Worm (Caenorhabditis elegans) whole organism, young adult: ENCODE measurements around the gene C41H7.9.

ENCODE experiments used
- C06A6.2 ChIP-seq: fragments of 200-800 bp; sonication (Bioruptor generic); conservative IDR thresholded peaks from 2 replicates; pipeline ENCODE4 v1.3.6; 2022; ENCODE audit warnings: missing genetic modification characterization, missing compliant biosample characterization
- F10E7.11 ChIP-seq: sonication (generic microtip); optimal IDR thresholded peaks from 2 replicates; lab custom pipeline; 2017; ENCODE audit warnings: mild to moderate bottlenecking, missing genetic modification characterization, moderate library complexity, missing compliant biosample characterization
- F57C9.4 ChIP-seq: sonication (generic microtip); optimal IDR thresholded peaks from 2 replicates; lab custom pipeline; 2017; ENCODE audit warnings: mild to moderate bottlenecking, missing genetic modification characterization, missing compliant biosample characterization
- K12H6.12 ChIP-seq: fragments of 200-800 bp; sonication (Bioruptor generic); optimal IDR thresholded peaks from 2 replicates; lab custom pipeline; 2018; ENCODE audit warnings: mild to moderate bottlenecking, missing genetic modification characterization, missing compliant biosample characterization
- T26A5.8 ChIP-seq: sonication (generic microtip); optimal IDR thresholded peaks from 2 replicates; lab custom pipeline; 2016; ENCODE audit warnings: missing genetic modification characterization, missing compliant biosample characterization
- Y53F4B.3 ChIP-seq: fragments of 200-800 bp; sonication (Bioruptor generic); IDR thresholded peaks from 2 replicates; pipeline ENCODE4 v1.3.6; 2022; ENCODE audit warnings: missing genetic modification reagents, missing genetic modification characterization, missing compliant biosample characterization
- Y53G8AR.9 ChIP-seq: fragments of 200-800 bp; sonication (Bioruptor generic); conservative IDR thresholded peaks from 2 replicates; pipeline ENCODE4 v1.3.6; 2022; ENCODE audit warnings: missing genetic modification reagents, missing genetic modification characterization, missing compliant biosample characterization
- Y67H2A.10 ChIP-seq: fragments of 200-800 bp; sonication (Bioruptor generic); conservative IDR thresholded peaks from 2 replicates; pipeline ENCODE4 v1.3.6; 2022; ENCODE audit warnings: missing genetic modification reagents, missing genetic modification characterization, missing compliant biosample characterization
- Y95B8A.8 ChIP-seq: fragments of 200-800 bp; sonication (Bioruptor generic); IDR thresholded peaks from 2 replicates; pipeline ENCODE4 v1.3.6; 2022; ENCODE audit warnings: missing genetic modification reagents, missing genetic modification characterization, missing compliant biosample characterization
- aptf-3 ChIP-seq: fragments of 200-800 bp; sonication (Bioruptor generic); IDR thresholded peaks from 2 replicates; pipeline ENCODE4 v1.3.6; 2022; ENCODE audit warnings: missing genetic modification characterization, missing compliant biosample characterization
- athp-1 ChIP-seq: sonication (generic microtip); optimal IDR thresholded peaks from 2 replicates; lab custom pipeline; 2017; ENCODE audit warnings: mild to moderate bottlenecking, missing genetic modification characterization, missing compliant biosample characterization
- attf-3 ChIP-seq: fragments of 200-800 bp; sonication (Bioruptor generic); conservative IDR thresholded peaks from 2 replicates; pipeline ENCODE4 v1.3.6; 2022; ENCODE audit warnings: missing genetic modification reagents, missing genetic modification characterization, missing compliant biosample characterization
- attf-5 ChIP-seq: fragments of 200-800 bp; sonication (Bioruptor generic); optimal IDR thresholded peaks from 2 replicates; lab custom pipeline; 2018; ENCODE audit warnings: mild to moderate bottlenecking, missing genetic modification characterization, missing compliant biosample characterization
- bed-1 ChIP-seq: fragments of 200-800 bp; sonication (Bioruptor generic); IDR thresholded peaks from 2 replicates; pipeline ENCODE4 v1.3.6; 2022; ENCODE audit warnings: missing genetic modification reagents, missing genetic modification characterization, missing compliant biosample characterization
- hlh-12 ChIP-seq: sonication (generic microtip); optimal IDR thresholded peaks from 2 replicates; lab custom pipeline; 2016; ENCODE audit warnings: missing genetic modification characterization, missing compliant biosample characterization
- hlh-26 ChIP-seq: fragments of 200-800 bp; sonication (Bioruptor generic); conservative IDR thresholded peaks from 2 replicates; pipeline ENCODE4 v1.3.6; 2022; ENCODE audit warnings: missing genetic modification reagents, missing genetic modification characterization, missing compliant biosample characterization
- hmg-1.2 ChIP-seq: fragments of 200-800 bp; sonication (Bioruptor generic); IDR thresholded peaks from 2 replicates; pipeline ENCODE4 v1.3.6; 2022; ENCODE audit warnings: missing genetic modification reagents, missing genetic modification characterization, missing compliant biosample characterization
- hmg-20 ChIP-seq: fragments of 200-800 bp; sonication (Bioruptor generic); IDR thresholded peaks from 2 replicates; pipeline ENCODE4 v1.3.6; 2022; ENCODE audit warnings: missing genetic modification reagents, missing genetic modification characterization, missing compliant biosample characterization
- lin-35 ChIP-seq, 3 experiments: fragments of 150-350 bp in 2 of 3; sonication (generic microtip) in 1 of 3; optimal IDR thresholded peaks; 2 replicates each; lab custom pipeline; 2014 to 2018; ENCODE audit warnings: missing biosample characterization in 3 of 3, missing genetic modification characterization in 3 of 3, missing genetic modification reagents in 3 of 3
- madf-3 ChIP-seq: fragments of 200-800 bp; sonication (Bioruptor generic); IDR thresholded peaks from 2 replicates; pipeline ENCODE4 v1.3.6; 2022; ENCODE audit warnings: missing genetic modification reagents, missing genetic modification characterization, missing compliant biosample characterization
- mxl-1 ChIP-seq: sonication (generic microtip); optimal IDR thresholded peaks from 2 replicates; lab custom pipeline; 2016; ENCODE audit warnings: missing genetic modification characterization, missing compliant biosample characterization
- nhr-90 ChIP-seq: sonication (generic microtip); optimal IDR thresholded peaks from 2 replicates; lab custom pipeline; 2016; ENCODE audit warnings: missing genotype, mild to moderate bottlenecking, missing genetic modification characterization, missing compliant biosample characterization
- pha-4 ChIP-seq: fragments of 150-350 bp; sonication (generic microtip); optimal IDR thresholded peaks from 2 replicates; lab custom pipeline; 2014; ENCODE audit warnings: missing biosample characterization, missing genetic modification reagents, missing genetic modification characterization
- rcor-1 ChIP-seq: fragments of 200-800 bp; sonication (Bioruptor generic); IDR thresholded peaks from 2 replicates; pipeline ENCODE4 v1.3.6; 2022; ENCODE audit warnings: missing genetic modification reagents, missing genetic modification characterization, missing compliant biosample characterization
- repo-1 ChIP-seq: sonication (generic microtip); optimal IDR thresholded peaks from 2 replicates; lab custom pipeline; 2017; ENCODE audit warnings: mild to moderate bottlenecking, missing genetic modification characterization, missing compliant biosample characterization
- snpc-1.1 ChIP-seq: sonication (generic microtip); optimal IDR thresholded peaks from 2 replicates; lab custom pipeline; 2017; ENCODE audit warnings: missing genetic modification characterization, mild to moderate bottlenecking, missing compliant biosample characterization, antibody characterized with exemption, moderate library complexity, missing genotype, missing genetic modification reagents; ENCODE audit not compliant: insufficient read depth
- snpc-4 ChIP-seq, 5 experiments: fragments of 150-350 bp in 1 of 5; sonication (generic microtip) in 4 of 5; optimal IDR thresholded peaks; 2 replicates each; lab custom pipeline; 2014 to 2018; ENCODE audit warnings: missing genetic modification characterization in 5 of 5, missing biosample characterization in 3 of 5, antibody characterized with exemption in 2 of 5, mild to moderate bottlenecking in 2 of 5, missing compliant biosample characterization in 2 of 5, missing genotype in 2 of 5, moderate library complexity in 2 of 5, missing genetic modification reagents in 1 of 5
- sptf-2 ChIP-seq: fragments of 200-800 bp; sonication (Bioruptor generic); optimal IDR thresholded peaks from 2 replicates; lab custom pipeline; 2018; ENCODE audit warnings: mild to moderate bottlenecking, missing genetic modification characterization, missing compliant biosample characterization
- tbx-9 ChIP-seq: sonication (generic microtip); optimal IDR thresholded peaks from 2 replicates; lab custom pipeline; 2016; ENCODE audit warnings: borderline replicate concordance, missing genetic modification characterization, inconsistent platforms, missing compliant biosample characterization
- unc-62 ChIP-seq: fragments of 150-350 bp; optimal IDR thresholded peaks from 2 replicates; lab custom pipeline; 2014; ENCODE audit warnings: missing biosample characterization, missing genetic modification reagents, missing genetic modification characterization

Gene C41H7.9

ce11 chrII:3024655-3025054 is 12.6 kb upstream of the C41H7.9 start:
- TF ChIP-seq Y53F4B.3 (GFP tag; lab: Robert Waterston, UW), result no peak
- no peak for TF ChIP-seq attf-3 (GFP tag; lab: Robert Waterston, UW)
- TF ChIP-seq, all 124 proteins: peak for 0

- TF ChIP-seq rcor-1 (GFP tag; lab: Robert Waterston, UW) (no peak), tbx-9 (tag; lab: Kevin White, UChicago) (no peak), snpc-1.1 (peak; percentile 10), snpc-4 (GFP tag; optimal IDR thresholded peaks at IDR 0.05; lab: Kevin White, UChicago) (no peak), snpc-4 (tag; optimal IDR thresholded peaks at IDR 0.05; lab: Kevin White, UChicago) (peak in 2 of 4 experiments; percentile 69 to 76), hmg-1.2 (GFP tag; lab: Robert Waterston, UW) (peak; percentile 39), C06A6.2 (GFP tag; lab: Robert Waterston, UW) (no peak), sptf-2 (GFP tag; lab: Kevin White, UChicago) (no peak), T26A5.8 (tag; lab: Kevin White, UChicago) (no peak), hlh-26 (no peak)
- TF ChIP-seq, all 124 proteins: peak for 3
These were observed 11.4 kb upstream of the C41H7.9 start, which contains the start of gene clec-2 for ce11 chrII:3023381-3023935. Gene clec-2, minus strand, starts transcription at chrII:3023431.

- TF ChIP-seq bed-1 (no peak), madf-3 (GFP tag; lab: Robert Waterston, UW) (no peak), mxl-1 (tag; lab: Kevin White, UChicago) (no peak), hmg-20 (no peak), hlh-12 (tag; lab: Kevin White, UChicago) (no peak), Y53G8AR.9 (GFP tag; lab: Robert Waterston, UW) (no peak), K12H6.12 (tag; lab: Kevin White, UChicago) (no peak), lin-35 (GFP tag; optimal IDR thresholded peaks at IDR 0.05; lab: Kevin White, UChicago) (no peak), repo-1 (tag; lab: Kevin White, UChicago) (no peak), pha-4 (tag; lab: Kevin White, UChicago) (no peak), snpc-1.1 (no peak), F10E7.11 (tag; lab: Kevin White, UChicago) (no peak)
These were observed 8.9 kb upstream of the C41H7.9 start for ce11 chrII:3020899-3021298.

ce11 chrII:3019807-3020206 is 7.8 kb upstream of the C41H7.9 start, which contains the start of gene clec-3:
Gene clec-3, minus strand, starts transcription at chrII:3019907.
- TF ChIP-seq Y95B8A.8 (GFP tag; lab: Robert Waterston, UW), result no peak
- no peak for TF ChIP-seq repo-1 (tag; lab: Kevin White, UChicago)
- no peak for TF ChIP-seq nhr-90 (tag; lab: Kevin White, UChicago)
- TF ChIP-seq attf-5 (GFP tag; lab: Kevin White, UChicago), result no peak
- TF ChIP-seq aptf-3 (GFP tag; lab: Robert Waterston, UW), result no peak
- no peak for TF ChIP-seq F57C9.4 (tag; lab: Kevin White, UChicago)
- TF ChIP-seq unc-62 (GFP tag; lab: Kevin White, UChicago), result no peak
- no peak for TF ChIP-seq Y67H2A.10
- TF ChIP-seq hmg-1.2 (GFP tag; lab: Robert Waterston, UW), result no peak
- TF ChIP-seq F10E7.11 (tag; lab: Kevin White, UChicago), result no peak
- TF ChIP-seq athp-1 (tag; lab: Kevin White, UChicago), result no peak
